Fruit fly (Drosophila melanogaster) whole organism, adult: Measurements from ENCODE around the gene CG2186.
A peak's percentile ranks its signal among the peaks of the same experiment; 100 is the strongest.

Experiments used
- CG11617 ChIP-seq: fragments of 200-800 bp; sonication (Bioruptor generic); optimal IDR thresholded peaks from 2 replicates; lab custom pipeline; 2017; ENCODE audit warnings: mild to moderate bottlenecking, missing biosample characterization, missing genetic modification reagents, missing genetic modification characterization
- CG12768 ChIP-seq: fragments of 200-800 bp; sonication (Bioruptor generic); optimal IDR thresholded peaks from 2 replicates; lab custom pipeline; 2017; ENCODE audit warnings: missing biosample characterization, missing genetic modification characterization, mild to moderate bottlenecking, moderate library complexity, missing genetic modification reagents
- CG14711 ChIP-seq: fragments of 200-800 bp; sonication (Bioruptor generic); optimal IDR thresholded peaks from 2 replicates; lab custom pipeline; 2018; ENCODE audit warnings: missing biosample characterization, mild to moderate bottlenecking, missing genetic modification characterization, moderate library complexity
- CG1620 ChIP-seq: fragments of 200-800 bp; sonication (Bioruptor generic); optimal IDR thresholded peaks from 2 replicates; lab custom pipeline; 2016; ENCODE audit warnings: missing biosample characterization, missing genetic modification characterization
- CG33017 ChIP-seq: fragments of 200-800 bp; sonication (Bioruptor generic); optimal IDR thresholded peaks from 2 replicates; lab custom pipeline; 2018; ENCODE audit warnings: missing biosample characterization, mild to moderate bottlenecking, missing genetic modification characterization, moderate library complexity
- CG5204 ChIP-seq: fragments of 200-800 bp; sonication (Bioruptor generic); optimal IDR thresholded peaks from 2 replicates; lab custom pipeline; 2016; ENCODE audit warnings: missing biosample characterization, missing genetic modification characterization
- CG7045 ChIP-seq: fragments of 200-800 bp; sonication (Bioruptor generic); optimal IDR thresholded peaks from 2 replicates; lab custom pipeline; 2017; ENCODE audit warnings: missing biosample characterization, mild to moderate bottlenecking, missing genetic modification characterization
- CG7101 ChIP-seq: fragments of 200-800 bp; sonication (Bioruptor generic); optimal IDR thresholded peaks from 2 replicates; lab custom pipeline; 2018; ENCODE audit warnings: missing biosample characterization, mild to moderate bottlenecking, missing genetic modification characterization, moderate library complexity
- Clk ChIP-seq: fragments of 200-800 bp; sonication (Bioruptor generic); optimal IDR thresholded peaks from 2 replicates; lab custom pipeline; 2017; ENCODE audit warnings: missing biosample characterization, missing genetic modification characterization
- Crg-1 ChIP-seq: fragments of 200-800 bp; sonication (Bioruptor generic); optimal IDR thresholded peaks from 2 replicates; lab custom pipeline; 2016; ENCODE audit warnings: missing biosample characterization, missing genetic modification characterization
- Hr96 ChIP-seq: fragments of 200-800 bp; sonication (Bioruptor generic); optimal IDR thresholded peaks from 2 replicates; lab custom pipeline; 2016; ENCODE audit warnings: missing biosample characterization, missing genetic modification characterization
- Mnt ChIP-seq: fragments of 200-800 bp; sonication (Bioruptor generic); optimal IDR thresholded peaks from 2 replicates; lab custom pipeline; 2016; ENCODE audit warnings: missing biosample characterization, mild to moderate bottlenecking, missing genetic modification characterization
- bab1 ChIP-seq: fragments of 200-800 bp; sonication (Bioruptor generic); optimal IDR thresholded peaks from 3 replicates; lab custom pipeline; 2019; ENCODE audit warnings: missing biosample characterization, mild to moderate bottlenecking, missing genetic modification characterization, moderate library complexity
- cic ChIP-seq: fragments of 200-800 bp; sonication (Bioruptor generic); optimal IDR thresholded peaks from 2 replicates; lab custom pipeline; 2017; ENCODE audit warnings: missing biosample characterization, mild to moderate bottlenecking, missing genetic modification characterization, moderate library complexity
- cnc ChIP-seq, 2 experiments: fragments of >200 bp; optimal IDR thresholded peaks; 2 replicates each; lab custom pipeline; 2017
- kay ChIP-seq: fragments of 200-800 bp; sonication (Bioruptor generic); peaks from one replicate; lab custom pipeline; 2016; ENCODE audit warnings: missing biosample characterization, missing genetic modification characterization, borderline replicate concordance
- ovo ChIP-seq: fragments of 200-800 bp; sonication (Bioruptor generic); optimal IDR thresholded peaks from 2 replicates; lab custom pipeline; 2016; ENCODE audit warnings: missing biosample characterization, missing genetic modification characterization
- pad ChIP-seq: fragments of 200-800 bp; sonication (Bioruptor generic); optimal IDR thresholded peaks from 3 replicates; lab custom pipeline; 2017; ENCODE audit warnings: missing biosample characterization, missing genetic modification characterization, mild to moderate bottlenecking, moderate library complexity, missing genetic modification reagents
- tj ChIP-seq: fragments of 200-800 bp; sonication (Bioruptor generic); optimal IDR thresholded peaks from 3 replicates; lab custom pipeline; 2017; ENCODE audit warnings: missing biosample characterization, mild to moderate bottlenecking, missing genetic modification characterization, moderate library complexity
- toe ChIP-seq: fragments of 200-800 bp; sonication (Bioruptor generic); optimal IDR thresholded peaks from 2 replicates; lab custom pipeline; 2016; ENCODE audit warnings: missing biosample characterization, missing genetic modification characterization

CG2186 gene

dm6 chrX:10899232-10899631, 41.8 kb downstream of the CG2186 start, which contains the start of gene CG1582:
CG1582 (minus strand) TSS chrX:10899302.
- TF ChIP-seq CG33017 = no peak
- peak; percentile 41 for TF ChIP-seq CG14711
- TF ChIP-seq CG7101 (tag; lab: Kevin White, UChicago) = peak; percentile 13
- TF ChIP-seq tj = peak; percentile 14
- TF ChIP-seq Mnt (GFP tag; lab: Kevin White, UChicago) = peak; percentile 44
- peak; percentile 70 for TF ChIP-seq bab1 (GFP tag; lab: Kevin White, UChicago)
- no peak for TF ChIP-seq Crg-1 (GFP tag; lab: Kevin White, UChicago)

dm6 chrX:10899665-10900064, 42.2 kb downstream of the CG2186 start, which contains the start of gene CG15208:
CG15208 (plus strand) TSS chrX:10899965.
- TF ChIP-seq CG33017 (no peak), CG7045 (no peak), CG12768 (GFP tag; lab: Kevin White, UChicago) (no peak), Hr96 (no peak), CG11617 (no peak), cnc (optimal IDR thresholded peaks at IDR 0.05; lab: Kevin White, UChicago) (no peak), Crg-1 (GFP tag; lab: Kevin White, UChicago) (no peak)

- peak; percentile 42 for TF ChIP-seq bab1 (GFP tag; lab: Kevin White, UChicago)
- no peak for TF ChIP-seq Clk (GFP tag; lab: Kevin White, UChicago)
Measured at dm6 chrX:10905047-10905446, 47.6 kb downstream of the CG2186 start.

dm6 chrX:10905467-10905866, 48.0 kb downstream of the CG2186 start, which contains the start of gene CG43901:
CG43901 (plus strand) TSS chrX:10905767.
- TF ChIP-seq bab1 (GFP tag; lab: Kevin White, UChicago) = no peak
- no peak for TF ChIP-seq Hr96
- TF ChIP-seq CG12768 (GFP tag; lab: Kevin White, UChicago) = no peak
- no peak for TF ChIP-seq Clk (GFP tag; lab: Kevin White, UChicago)
- no peak for TF ChIP-seq ovo (GFP tag; lab: Kevin White, UChicago)
- TF ChIP-seq kay (GFP tag; lab: Kevin White, UChicago) = no peak
- TF ChIP-seq cic (GFP tag; lab: Kevin White, UChicago) = no peak
- TF ChIP-seq pad = no peak
- no peak for TF ChIP-seq CG5204 (GFP tag; lab: Kevin White, UChicago)
- no peak for TF ChIP-seq Crg-1 (GFP tag; lab: Kevin White, UChicago)
- no peak for TF ChIP-seq toe
- no peak for TF ChIP-seq Mnt (GFP tag; lab: Kevin White, UChicago)
- no peak for TF ChIP-seq cnc (optimal IDR thresholded peaks at IDR 0.05; lab: Kevin White, UChicago)
- TF ChIP-seq CG1620 (GFP tag; lab: Kevin White, UChicago) = no peak
- TF ChIP-seq CG7101 (tag; lab: Kevin White, UChicago) = no peak
- TF ChIP-seq CG11617 = no peak
- no peak for TF ChIP-seq CG33017
- no peak for TF ChIP-seq CG7045
- no peak for TF ChIP-seq CG14711
- TF ChIP-seq tj = no peak

- TF ChIP-seq Hr96 = no peak
- TF ChIP-seq CG7045 = no peak
- TF ChIP-seq toe = no peak
- TF ChIP-seq CG33017 = no peak
- TF ChIP-seq CG14711 = peak; percentile 84
- TF ChIP-seq Clk (GFP tag; lab: Kevin White, UChicago) = no peak
- TF ChIP-seq tj = peak; percentile 11
Measured at dm6 chrX:10906222-10906866, 48.9 kb downstream of the CG2186 start.

- no peak for TF ChIP-seq tj
- no peak for TF ChIP-seq CG1620 (GFP tag; lab: Kevin White, UChicago)
- no peak for TF ChIP-seq CG33017
- TF ChIP-seq CG11617 = no peak
- no peak for TF ChIP-seq cnc (optimal IDR thresholded peaks at IDR 0.05; lab: Kevin White, UChicago)
- no peak for TF ChIP-seq Mnt (GFP tag; lab: Kevin White, UChicago)
- no peak for TF ChIP-seq Crg-1 (GFP tag; lab: Kevin White, UChicago)
- no peak for TF ChIP-seq CG7045
- TF ChIP-seq Hr96 = no peak
- TF ChIP-seq cic (GFP tag; lab: Kevin White, UChicago) = no peak
- TF ChIP-seq toe = no peak
- no peak for TF ChIP-seq Clk (GFP tag; lab: Kevin White, UChicago)
- no peak for TF ChIP-seq kay (GFP tag; lab: Kevin White, UChicago)
- TF ChIP-seq CG7101 (tag; lab: Kevin White, UChicago) = no peak
- TF ChIP-seq bab1 (GFP tag; lab: Kevin White, UChicago) = no peak
Measured at dm6 chrX:10912585-10912984, 55.1 kb downstream of the CG2186 start.
